Worm (Caenorhabditis elegans): Measurements from ENCODE around the gene pqn-25.

pqn-25 gene

ce11 chrIII:5512502-5512901, at the start of gene pqn-25:
pqn-25 (minus strand) TSS chrIII:5512602.
- TF ChIP-seq nhr-43 (tag; optimal IDR thresholded peaks at IDR 0.05; ENCODE audit: poor library complexity, severe bottlenecking) (no peak), tbx-2 (tag; optimal IDR thresholded peaks at IDR 0.05) (no peak), pqm-1 (tag; optimal IDR thresholded peaks at IDR 0.05) (no peak), ztf-11 (tag; optimal IDR thresholded peaks at IDR 0.05) (no peak), sea-2 (GFP tag; optimal IDR thresholded peaks at IDR 0.05) (no peak), nhr-237 (tag; optimal IDR thresholded peaks at IDR 0.05) (no peak), daf-12 (tag; optimal IDR thresholded peaks at IDR 0.05) (no peak), elt-2 (tag; optimal IDR thresholded peaks at IDR 0.05) (no peak), skn-1 (tag; optimal IDR thresholded peaks at IDR 0.05) (no peak), nhr-67 (tag; optimal IDR thresholded peaks at IDR 0.05) (no peak), unc-39 (tag; optimal IDR thresholded peaks at IDR 0.05) (no peak), nhr-25 (tag; optimal IDR thresholded peaks at IDR 0.05) (no peak), egl-27 (tag; optimal IDR thresholded peaks at IDR 0.05) (no peak), nhr-28 (tag; optimal IDR thresholded peaks at IDR 0.05) (no peak), nhr-77 (tag; optimal IDR thresholded peaks at IDR 0.05) (no peak), lin-39 (tag; optimal IDR thresholded peaks at IDR 0.05) (no peak), ceh-9 (tag; optimal IDR thresholded peaks at IDR 0.05) (no peak), nhr-76 (tag; optimal IDR thresholded peaks at IDR 0.05) (no peak), ZK546.5 (tag; optimal IDR thresholded peaks at IDR 0.05) (no peak)

DNA sequence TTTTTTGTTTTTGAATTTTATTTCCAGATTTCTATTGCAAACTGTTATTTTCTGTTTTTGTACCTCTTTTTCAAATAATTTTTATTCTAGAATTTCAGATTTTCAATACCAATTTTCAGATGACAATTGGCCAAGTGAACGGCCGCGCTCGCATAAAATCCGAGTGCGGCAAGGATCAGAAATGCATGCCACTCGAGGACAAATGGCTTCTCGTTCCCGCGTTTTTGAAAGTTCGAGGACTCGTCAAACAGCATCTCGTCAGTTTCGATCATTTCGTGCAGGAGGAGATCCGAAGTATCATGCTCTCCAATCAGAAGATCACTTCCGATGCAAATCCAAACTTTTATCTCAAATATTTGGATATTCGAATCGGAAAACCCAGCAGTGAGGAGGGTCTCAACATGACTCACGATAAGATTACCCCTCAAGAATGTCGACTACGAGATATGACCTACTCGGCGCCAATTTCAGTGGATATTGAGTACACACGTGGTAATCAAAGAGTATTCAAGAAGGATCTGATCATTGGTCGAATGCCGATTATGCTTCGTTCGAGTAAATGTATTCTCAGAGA, 44.9 kb upstream of the pqn-25 start, which contains the start of gene rpc-2:
rpc-2 (plus strand) TSS at position 120 of the 574 bp plus-strand sequence.
- TF ChIP-seq ama-1 (optimal IDR thresholded peaks at IDR 0.05), result peak; percentile 64
- TF ChIP-seq elt-2 (tag; optimal IDR thresholded peaks at IDR 0.05), result peak; percentile 8
- no peak for TF ChIP-seq mml-1 (tag; optimal IDR thresholded peaks at IDR 0.05)

- TF ChIP-seq ceh-9 (tag; optimal IDR thresholded peaks at IDR 0.05), result no peak
- TF ChIP-seq nfya-1 (tag; optimal IDR thresholded peaks at IDR 0.05; ENCODE audit: insufficient read depth), result peak; percentile 68
- peak; percentile 49 for TF ChIP-seq elt-2 (tag; optimal IDR thresholded peaks at IDR 0.05)
- TF ChIP-seq aly-2 (tag; optimal IDR thresholded peaks at IDR 0.05), result no peak
- peak; percentile 94 for TF ChIP-seq nhr-43 (tag; optimal IDR thresholded peaks at IDR 0.05; ENCODE audit: poor library complexity, severe bottlenecking)
- TF ChIP-seq unc-62 (GFP tag; optimal IDR thresholded peaks at IDR 0.05), result no peak
- TF ChIP-seq sea-2 (GFP tag; optimal IDR thresholded peaks at IDR 0.05), result no peak
- TF ChIP-seq lsy-12 (tag; optimal IDR thresholded peaks at IDR 0.05), result peak; percentile 63
- no peak for TF ChIP-seq nhr-28 (tag; optimal IDR thresholded peaks at IDR 0.05)
- TF ChIP-seq nhr-67 (tag; optimal IDR thresholded peaks at IDR 0.05), result peak; percentile 64
- no peak for TF ChIP-seq zag-1 (tag; optimal IDR thresholded peaks at IDR 0.05)
- peak; percentile 60 for TF ChIP-seq ceh-28 (tag; optimal IDR thresholded peaks at IDR 0.05)
- TF ChIP-seq elt-3 (tag; optimal IDR thresholded peaks at IDR 0.05), result no peak
- no peak for TF ChIP-seq fos-1 (tag; optimal IDR thresholded peaks at IDR 0.05)
- no peak for TF ChIP-seq daf-12 (tag; optimal IDR thresholded peaks at IDR 0.05)
- no peak for TF ChIP-seq mdl-1 (tag; optimal IDR thresholded peaks at IDR 0.05)
- TF ChIP-seq ama-1 (optimal IDR thresholded peaks at IDR 0.05), result no peak
- peak; percentile 77 for TF ChIP-seq nhr-23 (tag; optimal IDR thresholded peaks at IDR 0.05)
- no peak for TF ChIP-seq eor-1 (tag; optimal IDR thresholded peaks at IDR 0.05)
- no peak for TF ChIP-seq ceh-16 (tag; optimal IDR thresholded peaks at IDR 0.05)
- no peak for TF ChIP-seq nhr-237 (tag; optimal IDR thresholded peaks at IDR 0.05)
- no peak for TF ChIP-seq nhr-76 (tag; optimal IDR thresholded peaks at IDR 0.05)
- peak; percentile 60 for TF ChIP-seq pha-4 (tag; optimal IDR thresholded peaks at IDR 0.05)
- no peak for TF ChIP-seq nhr-77 (tag; optimal IDR thresholded peaks at IDR 0.05)
- TF ChIP-seq lin-15B (tag; optimal IDR thresholded peaks at IDR 0.05), result peak; percentile 70
- no peak for TF ChIP-seq ztf-11 (tag; optimal IDR thresholded peaks at IDR 0.05)
- peak; percentile 63 for TF ChIP-seq R02D3.7 (tag; optimal IDR thresholded peaks at IDR 0.05)
- TF ChIP-seq nhr-12 (tag; optimal IDR thresholded peaks at IDR 0.05), result no peak
- TF ChIP-seq nhr-11 (tag; optimal IDR thresholded peaks at IDR 0.05), result no peak
- TF ChIP-seq snpc-4 (tag; optimal IDR thresholded peaks at IDR 0.05), result peak; percentile 63
- peak; percentile 15 for TF ChIP-seq ceh-82 (tag; optimal IDR thresholded peaks at IDR 0.05)
- TF ChIP-seq egl-5 (tag; optimal IDR thresholded peaks at IDR 0.05), result peak; percentile 67
- TF ChIP-seq hmg-11 (tag; optimal IDR thresholded peaks at IDR 0.05), result peak; percentile 94
- TF ChIP-seq skn-1 (tag; optimal IDR thresholded peaks at IDR 0.05), result no peak
- no peak for TF ChIP-seq mml-1 (tag; optimal IDR thresholded peaks at IDR 0.05)
- TF ChIP-seq tbx-2 (tag; optimal IDR thresholded peaks at IDR 0.05), result peak; percentile 30
- peak; percentile 59 for TF ChIP-seq lin-39 (tag; optimal IDR thresholded peaks at IDR 0.05)
- no peak for TF ChIP-seq jun-1 (tag; optimal IDR thresholded peaks at IDR 0.05)
- no peak for TF ChIP-seq ztf-4 (tag; optimal IDR thresholded peaks at IDR 0.05)
- TF ChIP-seq egl-27 (tag; optimal IDR thresholded peaks at IDR 0.05), result no peak
- TF ChIP-seq ZK546.5 (tag; optimal IDR thresholded peaks at IDR 0.05), result no peak
- TF ChIP-seq elt-1 (tag; optimal IDR thresholded peaks at IDR 0.05), result peak; percentile 16
- TF ChIP-seq unc-39 (tag; optimal IDR thresholded peaks at IDR 0.05), result no peak
- TF ChIP-seq fkh-10 (GFP tag; optimal IDR thresholded peaks at IDR 0.05), result no peak
- no peak for TF ChIP-seq nhr-25 (tag; optimal IDR thresholded peaks at IDR 0.05)
Measured at ce11 chrIII:5554884-5555500, 42.6 kb upstream of the pqn-25 start, which contains the start of the genes nmad-1 and hach-1. nmad-1 (minus strand) TSS chrIII:5554934. hach-1 (plus strand) TSS chrIII:5555450.

Measured in whole organism, L3 larva.